Worm (Caenorhabditis elegans) whole organism, mixed stage, embryonic: ENCODE results near the gene ctsa-4.1.
A peak's percentile ranks its signal among the peaks of the same experiment; 100 is the strongest.

Experiments used
- M03D4.4 ChIP-seq: sonication (generic microtip); optimal IDR thresholded peaks from 2 replicates; lab custom pipeline; 2017; ENCODE audit warnings: mild to moderate bottlenecking, missing genetic modification characterization, missing compliant biosample characterization
- bed-3 ChIP-seq: fragments of 200-800 bp; sonication (Bioruptor generic); optimal IDR thresholded peaks from 3 replicates; lab custom pipeline; 2018; ENCODE audit warnings: mild to moderate bottlenecking, missing genetic modification characterization, moderate library complexity, missing compliant biosample characterization
- blmp-1 ChIP-seq: fragments of 150-350 bp; optimal IDR thresholded peaks from 2 replicates; lab custom pipeline; 2014; ENCODE audit warnings: missing biosample characterization, missing genetic modification characterization
- ceh-39 ChIP-seq: fragments of 150-350 bp; optimal IDR thresholded peaks from 2 replicates; lab custom pipeline; 2014; ENCODE audit warnings: missing biosample characterization, missing genetic modification characterization
- ceh-43 ChIP-seq: fragments of 200-800 bp; sonication (Bioruptor generic); optimal IDR thresholded peaks from 2 replicates; lab custom pipeline; 2018; ENCODE audit warnings: mild to moderate bottlenecking, missing genetic modification characterization, moderate library complexity, missing compliant biosample characterization
- ceh-83 ChIP-seq: fragments of 200-800 bp; sonication (Bioruptor generic); optimal IDR thresholded peaks from 2 replicates; lab custom pipeline; 2018; ENCODE audit warnings: mild to moderate bottlenecking, missing genetic modification characterization, missing compliant biosample characterization
- ces-1 ChIP-seq: fragments of 150-350 bp; optimal IDR thresholded peaks from 2 replicates; lab custom pipeline; 2014; ENCODE audit warnings: missing biosample characterization, missing genetic modification reagents, missing genetic modification characterization
- cnd-1 ChIP-seq: fragments of 200-800 bp; sonication (Bioruptor generic); optimal IDR thresholded peaks from 2 replicates; lab custom pipeline; 2018; ENCODE audit warnings: mild to moderate bottlenecking, missing genetic modification characterization, missing compliant biosample characterization
- drap-1 ChIP-seq: fragments of 200-800 bp; sonication (Bioruptor generic); optimal IDR thresholded peaks from 3 replicates; lab custom pipeline; 2018; ENCODE audit warnings: mild to moderate bottlenecking, missing genetic modification characterization, missing compliant biosample characterization
- elt-1 ChIP-seq: sonication (generic microtip); optimal IDR thresholded peaks from 2 replicates; lab custom pipeline; 2017; ENCODE audit warnings: missing genetic modification characterization, mild to moderate bottlenecking, missing compliant biosample characterization, antibody characterized with exemption, moderate library complexity, borderline replicate concordance; ENCODE audit not compliant: insufficient read depth
- elt-3 ChIP-seq: fragments of 150-350 bp; optimal IDR thresholded peaks from 2 replicates; lab custom pipeline; 2014; ENCODE audit warnings: missing biosample characterization, missing genetic modification characterization
- flh-1 ChIP-seq: fragments of 200-800 bp; sonication (Bioruptor generic); optimal IDR thresholded peaks from 2 replicates; lab custom pipeline; 2018; ENCODE audit warnings: mild to moderate bottlenecking, missing genetic modification characterization, moderate library complexity, missing compliant biosample characterization
- ham-2 ChIP-seq: fragments of 200-800 bp; sonication (Bioruptor generic); optimal IDR thresholded peaks from 2 replicates; lab custom pipeline; 2018; ENCODE audit warnings: mild to moderate bottlenecking, missing genetic modification characterization, missing compliant biosample characterization
- lin-13 ChIP-seq: fragments of 150-350 bp; optimal IDR thresholded peaks from 2 replicates; lab custom pipeline; 2014; ENCODE audit warnings: missing biosample characterization, missing genetic modification characterization
- lin-32 ChIP-seq: fragments of 200-800 bp; sonication (Bioruptor generic); optimal IDR thresholded peaks from 2 replicates; lab custom pipeline; 2018; ENCODE audit warnings: mild to moderate bottlenecking, missing genetic modification characterization, missing compliant biosample characterization
- lsy-2 ChIP-seq: fragments of 150-350 bp; optimal IDR thresholded peaks from 2 replicates; lab custom pipeline; 2014; ENCODE audit warnings: missing biosample characterization, missing genetic modification characterization
- mab-5 ChIP-seq: fragments of 150-350 bp; optimal IDR thresholded peaks from 2 replicates; lab custom pipeline; 2014; ENCODE audit warnings: missing biosample characterization, missing genetic modification characterization
- mep-1 ChIP-seq: fragments of 150-350 bp; optimal IDR thresholded peaks from 2 replicates; lab custom pipeline; 2017; ENCODE audit warnings: missing biosample characterization, missing genetic modification reagents, missing genetic modification characterization, inconsistent platforms
- mls-2 ChIP-seq: sonication (generic microtip); optimal IDR thresholded peaks from 2 replicates; lab custom pipeline; 2016; ENCODE audit warnings: mild to moderate bottlenecking, missing genetic modification characterization, moderate library complexity, missing compliant biosample characterization
- nhr-12 ChIP-seq: fragments of 150-350 bp; optimal IDR thresholded peaks from 2 replicates; lab custom pipeline; 2014; ENCODE audit warnings: missing biosample characterization, missing genetic modification characterization
- nhr-2 ChIP-seq: fragments of 150-350 bp; optimal IDR thresholded peaks from 2 replicates; lab custom pipeline; 2014; ENCODE audit warnings: missing biosample characterization, missing genetic modification characterization
- nhr-237 ChIP-seq: fragments of 150-350 bp; optimal IDR thresholded peaks from 2 replicates; lab custom pipeline; 2014; ENCODE audit warnings: missing biosample characterization, missing genetic modification characterization
- nhr-28 ChIP-seq: fragments of 150-350 bp; optimal IDR thresholded peaks from 2 replicates; lab custom pipeline; 2014; ENCODE audit warnings: missing biosample characterization, missing genetic modification characterization
- nhr-76 ChIP-seq: sonication (generic microtip); optimal IDR thresholded peaks from 2 replicates; lab custom pipeline; 2017; ENCODE audit warnings: missing biosample characterization, missing genetic modification characterization
- pha-4 ChIP-seq: fragments of 150-350 bp; optimal IDR thresholded peaks from 2 replicates; lab custom pipeline; 2018; ENCODE audit warnings: missing biosample characterization, missing genetic modification reagents, missing genetic modification characterization
- sem-2 ChIP-seq: fragments of 200-800 bp; sonication (Bioruptor generic); optimal IDR thresholded peaks from 2 replicates; lab custom pipeline; 2018; ENCODE audit warnings: mild to moderate bottlenecking, missing genetic modification characterization, missing compliant biosample characterization
- snpc-4 ChIP-seq: fragments of 150-350 bp; optimal IDR thresholded peaks from 2 replicates; lab custom pipeline; 2014; ENCODE audit warnings: missing biosample characterization, missing genetic modification characterization
- tbx-8 ChIP-seq: fragments of 200-800 bp; sonication (Bioruptor generic); optimal IDR thresholded peaks from 2 replicates; lab custom pipeline; 2018; ENCODE audit warnings: mild to moderate bottlenecking, missing genetic modification characterization, moderate library complexity, missing compliant biosample characterization
- unc-39 ChIP-seq: fragments of 150-350 bp; optimal IDR thresholded peaks from 2 replicates; lab custom pipeline; 2014; ENCODE audit warnings: missing biosample characterization, missing genetic modification characterization
- unc-62 ChIP-seq: fragments of 150-350 bp; optimal IDR thresholded peaks from 2 replicates; lab custom pipeline; 2014; ENCODE audit warnings: missing biosample characterization, missing genetic modification reagents, missing genetic modification characterization
- zip-8 ChIP-seq: fragments of 150-350 bp; optimal IDR thresholded peaks from 2 replicates; lab custom pipeline; 2014; ENCODE audit warnings: missing biosample characterization, missing genetic modification characterization
- ztf-11 ChIP-seq: fragments of 150-350 bp; optimal IDR thresholded peaks from 2 replicates; lab custom pipeline; 2014; ENCODE audit warnings: missing biosample characterization, missing genetic modification characterization

ctsa-4.1 gene

DNA sequence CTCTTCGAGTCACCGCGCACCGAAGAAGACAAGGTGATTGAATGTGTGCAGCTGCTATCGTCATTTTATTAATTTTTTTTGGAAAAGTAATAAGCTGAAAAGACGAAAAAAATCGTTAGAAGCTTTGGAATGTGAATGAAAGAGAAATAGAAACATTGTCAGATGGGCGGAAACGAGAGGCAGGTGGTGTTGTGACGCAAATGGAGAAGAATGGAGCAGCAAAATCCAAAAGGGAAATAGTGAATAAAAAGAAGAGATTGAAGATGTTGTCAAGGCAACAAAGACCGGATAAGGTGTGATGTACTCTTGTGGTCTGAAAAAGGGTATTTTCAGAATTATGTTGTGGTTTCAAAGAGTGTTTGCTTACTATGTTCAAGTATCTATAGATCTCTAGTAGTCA, 24.3 kb upstream of the ctsa-4.1 start:
- TF ChIP-seq bed-3 (GFP tag; lab: Kevin White, UChicago) (no peak), drap-1 (GFP tag; lab: Kevin White, UChicago) (no peak), elt-1 (no peak), flh-1 (no peak), blmp-1 (tag; lab: Kevin White, UChicago) (no peak), mab-5 (no peak), mep-1 (tag; lab: Kevin White, UChicago) (no peak), unc-62 (no peak), ztf-11 (tag; lab: Kevin White, UChicago) (no peak), ceh-83 (no peak), cnd-1 (no peak), ceh-43 (GFP tag; lab: Kevin White, UChicago) (no peak), zip-8 (tag; lab: Kevin White, UChicago) (no peak), nhr-28 (tag; lab: Kevin White, UChicago) (no peak)

ce11 chrII:6343893-6344292, 22.9 kb upstream of the ctsa-4.1 start, which contains the start of gene txt-18:
Gene txt-18, plus strand, starts transcription at chrII:6344072.
- peak; percentile 42 for TF ChIP-seq nhr-237
- no peak for TF ChIP-seq ham-2 (GFP tag; lab: Kevin White, UChicago)
- TF ChIP-seq, all 35 proteins: peak for 1

DNA sequence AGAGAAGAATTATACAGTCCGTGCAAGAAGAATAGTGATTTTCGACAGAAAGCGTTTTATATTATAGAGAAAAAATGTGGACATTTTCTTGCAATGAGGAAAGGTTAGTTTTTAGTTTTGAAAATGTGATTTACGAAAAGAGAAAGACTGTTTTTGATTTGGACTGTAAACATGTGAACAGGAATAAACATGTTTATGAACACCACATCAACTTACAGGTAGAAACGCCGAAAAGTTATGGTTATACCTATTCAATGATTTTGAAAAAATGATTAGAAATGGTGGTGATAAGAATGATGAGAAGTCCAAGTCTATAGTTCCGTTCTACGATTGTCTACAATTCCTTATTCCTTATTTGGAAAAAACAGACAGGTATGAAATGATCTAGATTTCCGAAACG, 22.3 kb upstream of the ctsa-4.1 start:
- TF ChIP-seq pha-4 (tag; lab: Kevin White, UChicago) (no peak), M03D4.4 (no peak), ceh-39 (tag; lab: Kevin White, UChicago) (no peak), mls-2 (tag; lab: Kevin White, UChicago) (no peak), elt-1 (no peak), unc-39 (tag; lab: Kevin White, UChicago) (no peak), ztf-11 (tag; lab: Kevin White, UChicago) (no peak), mep-1 (tag; lab: Kevin White, UChicago) (no peak), lin-32 (no peak), nhr-28 (tag; lab: Kevin White, UChicago) (no peak), lsy-2 (tag; lab: Kevin White, UChicago) (no peak), snpc-4 (no peak), nhr-237 (no peak), ceh-43 (GFP tag; lab: Kevin White, UChicago) (no peak), lin-13 (tag; lab: Kevin White, UChicago) (no peak), unc-62 (no peak)

ce11 chrII:6345195-6346158, 21.3 kb upstream of the ctsa-4.1 start, which contains the start of gene C32D5.8:
Gene C32D5.8, minus strand, starts transcription at chrII:6345964.
- TF ChIP-seq ceh-83 (no peak), ceh-39 (tag; lab: Kevin White, UChicago) (no peak), nhr-76 (tag; lab: Kevin White, UChicago) (no peak), snpc-4 (no peak), blmp-1 (tag; lab: Kevin White, UChicago) (no peak), unc-62 (no peak), nhr-12 (tag; lab: Kevin White, UChicago) (no peak), mep-1 (tag; lab: Kevin White, UChicago) (no peak), unc-39 (tag; lab: Kevin White, UChicago) (no peak), zip-8 (tag; lab: Kevin White, UChicago) (no peak), ceh-43 (GFP tag; lab: Kevin White, UChicago) (no peak)

DNA sequence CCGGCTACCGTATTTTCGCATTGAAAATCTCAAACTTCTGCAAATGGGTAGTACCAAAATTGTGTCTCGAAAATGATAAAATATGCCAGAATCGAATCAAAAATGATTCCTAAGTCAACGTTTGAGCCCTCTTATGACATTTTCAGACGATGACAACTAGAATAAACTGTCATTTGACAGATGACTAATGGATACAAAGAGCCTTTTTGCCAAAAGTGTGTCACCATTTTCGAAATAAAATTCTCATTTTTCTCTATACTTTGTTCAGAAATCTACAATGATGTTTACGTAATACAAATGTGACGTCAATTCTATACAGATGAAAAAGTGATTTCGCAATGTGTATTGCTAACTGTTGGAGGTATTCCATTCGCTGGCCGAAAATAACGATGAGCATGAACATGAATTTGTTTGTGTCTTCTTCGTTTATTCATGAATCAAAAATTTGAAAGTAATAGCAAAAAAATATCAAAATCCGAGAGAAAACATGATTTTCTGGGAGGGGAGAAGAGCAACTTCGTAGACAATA, 20.2 kb upstream of the ctsa-4.1 start:
- TF ChIP-seq ceh-39 (tag; lab: Kevin White, UChicago) (no peak), bed-3 (GFP tag; lab: Kevin White, UChicago) (no peak), nhr-2 (tag; lab: Kevin White, UChicago) (no peak), cnd-1 (peak; percentile 5), tbx-8 (peak; percentile 14), nhr-76 (tag; lab: Kevin White, UChicago) (no peak), ceh-43 (GFP tag; lab: Kevin White, UChicago) (no peak), sem-2 (GFP tag; lab: Kevin White, UChicago) (no peak), mab-5 (no peak), lin-13 (tag; lab: Kevin White, UChicago) (no peak), elt-3 (tag; lab: Kevin White, UChicago) (no peak), mep-1 (tag; lab: Kevin White, UChicago) (no peak), snpc-4 (no peak), unc-39 (tag; lab: Kevin White, UChicago) (no peak), pha-4 (tag; lab: Kevin White, UChicago) (no peak), mls-2 (tag; lab: Kevin White, UChicago) (no peak), ceh-83 (peak; percentile 67), ham-2 (GFP tag; lab: Kevin White, UChicago) (no peak), nhr-12 (tag; lab: Kevin White, UChicago) (no peak), lin-32 (no peak), blmp-1 (tag; lab: Kevin White, UChicago) (no peak), ces-1 (GFP tag; lab: Kevin White, UChicago) (no peak), elt-1 (no peak)
